Fruit fly (Drosophila melanogaster) whole organism, embryonic: Measurements from ENCODE around the gene CstF50.
A peak's percentile ranks its signal among the peaks of the same experiment; 100 is the strongest.

ENCODE experiments used
- ATbp ChIP-seq: fragments of 200-800 bp; sonication (Bioruptor generic); optimal IDR thresholded peaks from 2 replicates; lab custom pipeline; 2017; ENCODE audit warnings: missing biosample characterization, mild to moderate bottlenecking, missing genetic modification characterization, missing genetic modification reagents
- Asciz ChIP-seq: fragments of 200-800 bp; sonication (Bioruptor generic); optimal IDR thresholded peaks from 2 replicates; lab custom pipeline; 2017; ENCODE audit warnings: missing biosample characterization, mild to moderate bottlenecking, missing genetic modification characterization, missing genetic modification reagents
- CG10366 ChIP-seq: fragments of 200-800 bp; sonication (Bioruptor generic); IDR thresholded peaks from 2 replicates; pipeline ENCODE4 v1.3.6; 2022; ENCODE audit warnings: missing biosample characterization, missing genetic modification characterization
- CG10959 ChIP-seq: fragments of 200-800 bp; sonication (Bioruptor generic); IDR thresholded peaks from 2 replicates; pipeline ENCODE4 v1.3.6; 2022; ENCODE audit warnings: missing biosample characterization, missing genetic modification characterization
- CG10979 ChIP-seq: fragments of 200-800 bp; sonication (Bioruptor generic); optimal IDR thresholded peaks from 2 replicates; lab custom pipeline; 2018; ENCODE audit warnings: missing biosample characterization, mild to moderate bottlenecking, missing genetic modification characterization, moderate library complexity
- CG11456 ChIP-seq: fragments of 200-800 bp; sonication (Bioruptor generic); IDR thresholded peaks from 3 replicates; pipeline ENCODE4 v1.3.6; 2022; ENCODE audit warnings: missing biosample characterization, missing genetic modification characterization
- CG12391 ChIP-seq: fragments of 200-800 bp; sonication (Bioruptor generic); optimal IDR thresholded peaks from 3 replicates; lab custom pipeline; 2018; ENCODE audit warnings: missing biosample characterization, mild to moderate bottlenecking, missing genetic modification characterization, moderate library complexity
- CG13775 ChIP-seq: fragments of 200-800 bp; sonication (Bioruptor generic); optimal IDR thresholded peaks from 3 replicates; lab custom pipeline; 2017; ENCODE audit warnings: missing biosample characterization, mild to moderate bottlenecking, missing genetic modification characterization
- CG14014 ChIP-seq: fragments of 200-800 bp; sonication (Bioruptor generic); IDR thresholded peaks from 2 replicates; pipeline ENCODE4 v1.3.6; 2022; ENCODE audit warnings: missing biosample characterization, missing genetic modification characterization
- CG15696 ChIP-seq: fragments of 200-800 bp; sonication (Bioruptor generic); optimal IDR thresholded peaks from 2 replicates; lab custom pipeline; 2019; ENCODE audit warnings: missing biosample characterization, mild to moderate bottlenecking, missing genetic modification characterization, moderate library complexity
- CG17612 ChIP-seq: fragments of 200-800 bp; sonication (Bioruptor generic); IDR thresholded peaks from 2 replicates; pipeline ENCODE4 v1.3.6; 2022; ENCODE audit warnings: missing biosample characterization, missing genetic modification characterization
- CG17802 ChIP-seq: fragments of 200-800 bp; sonication (Bioruptor generic); optimal IDR thresholded peaks from 2 replicates; lab custom pipeline; 2018; ENCODE audit warnings: missing biosample characterization, mild to moderate bottlenecking, missing genetic modification characterization, moderate library complexity
- CG17912 ChIP-seq: fragments of 200-800 bp; sonication (Bioruptor generic); optimal IDR thresholded peaks from 2 replicates; lab custom pipeline; 2018; ENCODE audit warnings: missing biosample characterization, mild to moderate bottlenecking, missing genetic modification characterization
- CG18476 ChIP-seq: fragments of 200-800 bp; sonication (Bioruptor generic); optimal IDR thresholded peaks from 2 replicates; lab custom pipeline; 2016; ENCODE audit warnings: missing biosample characterization, mild to moderate bottlenecking, missing genetic modification characterization
- CG2116 ChIP-seq: fragments of 200-800 bp; sonication (Bioruptor generic); optimal IDR thresholded peaks from 3 replicates; lab custom pipeline; 2018; ENCODE audit warnings: missing biosample characterization, mild to moderate bottlenecking, missing genetic modification characterization
- CG2129 ChIP-seq: fragments of 200-800 bp; sonication (Bioruptor generic); IDR thresholded peaks from 2 replicates; pipeline ENCODE4 v1.3.6; 2022; ENCODE audit warnings: missing biosample characterization, missing genetic modification characterization; ENCODE audit not compliant: partially characterized antibody
- CG2678 ChIP-seq: fragments of 200-800 bp; sonication (Bioruptor generic); optimal IDR thresholded peaks from 3 replicates; lab custom pipeline; 2019; ENCODE audit warnings: missing biosample characterization, mild to moderate bottlenecking, missing genetic modification characterization, moderate library complexity
- CG3281 ChIP-seq: fragments of 200-800 bp; sonication (Bioruptor generic); optimal IDR thresholded peaks from 3 replicates; lab custom pipeline; 2017; ENCODE audit warnings: missing biosample characterization, mild to moderate bottlenecking, missing genetic modification characterization
- CG4854 ChIP-seq: fragments of 200-800 bp; sonication (Bioruptor generic); optimal IDR thresholded peaks from 2 replicates; lab custom pipeline; 2016; ENCODE audit warnings: missing biosample characterization, missing genetic modification characterization, inconsistent platforms
- CG6791 ChIP-seq: fragments of 200-800 bp; sonication (Bioruptor generic); IDR thresholded peaks from 3 replicates; pipeline ENCODE4 v1.3.6; 2022; ENCODE audit warnings: missing biosample characterization, missing genetic modification characterization; ENCODE audit not compliant: partially characterized antibody
- CG7745 ChIP-seq: fragments of 200-800 bp; sonication (Bioruptor generic); optimal IDR thresholded peaks from 2 replicates; lab custom pipeline; 2018; ENCODE audit warnings: missing biosample characterization, mild to moderate bottlenecking, missing genetic modification characterization, moderate library complexity
- CG8089 ChIP-seq: fragments of 200-800 bp; sonication (Bioruptor generic); optimal IDR thresholded peaks from 3 replicates; lab custom pipeline; 2016; ENCODE audit warnings: missing biosample characterization, missing genetic modification characterization
- CG8388 ChIP-seq: fragments of 200-800 bp; sonication (Bioruptor generic); optimal IDR thresholded peaks from 2 replicates; lab custom pipeline; 2019; ENCODE audit warnings: missing biosample characterization, mild to moderate bottlenecking, missing genetic modification characterization, moderate library complexity
- CG9727 ChIP-seq: fragments of 200-800 bp; sonication (Bioruptor generic); optimal IDR thresholded peaks from 3 replicates; lab custom pipeline; 2017; ENCODE audit warnings: missing biosample characterization, mild to moderate bottlenecking, missing genetic modification characterization
- CoRest ChIP-seq: fragments of 200-800 bp; sonication (Bioruptor generic); optimal IDR thresholded peaks from 3 replicates; lab custom pipeline; 2018; ENCODE audit warnings: missing biosample characterization, mild to moderate bottlenecking, missing genetic modification characterization, moderate library complexity
- CrebB ChIP-seq: fragments of 200-800 bp; sonication (Bioruptor generic); optimal IDR thresholded peaks from 3 replicates; lab custom pipeline; 2018; ENCODE audit warnings: missing biosample characterization, mild to moderate bottlenecking, missing genetic modification characterization
- Oli ChIP-seq: fragments of 200-800 bp; sonication (Bioruptor generic); optimal IDR thresholded peaks from 2 replicates; lab custom pipeline; 2018; ENCODE audit warnings: missing biosample characterization, mild to moderate bottlenecking, missing genetic modification characterization, moderate library complexity
- ac ChIP-seq: fragments of 200-800 bp; sonication (Bioruptor generic); optimal IDR thresholded peaks from 3 replicates; lab custom pipeline; 2017; ENCODE audit warnings: missing biosample characterization, mild to moderate bottlenecking, missing genetic modification characterization
- bcd ChIP-seq: fragments of 200-800 bp; sonication (Bioruptor generic); optimal IDR thresholded peaks from 2 replicates; lab custom pipeline; 2017; ENCODE audit warnings: missing biosample characterization, mild to moderate bottlenecking, missing genetic modification characterization
- cg ChIP-seq: fragments of 200-800 bp; sonication (Bioruptor generic); optimal IDR thresholded peaks from 3 replicates; lab custom pipeline; 2019; ENCODE audit warnings: missing biosample characterization, mild to moderate bottlenecking, missing genetic modification characterization, moderate library complexity
- dmrt99B ChIP-seq: fragments of 200-800 bp; sonication (Bioruptor generic); optimal IDR thresholded peaks from 2 replicates; lab custom pipeline; 2018; ENCODE audit warnings: missing biosample characterization, mild to moderate bottlenecking, missing genetic modification characterization, moderate library complexity
- emc ChIP-seq: fragments of 200-800 bp; sonication (Bioruptor generic); optimal IDR thresholded peaks from 2 replicates; lab custom pipeline; 2016; ENCODE audit warnings: missing biosample characterization, missing genetic modification characterization
- en ChIP-seq: fragments of 200-800 bp; sonication (Bioruptor generic); optimal IDR thresholded peaks from 2 replicates; lab custom pipeline; 2016; ENCODE audit warnings: missing biosample characterization, missing genetic modification characterization
- fd96Cb ChIP-seq: fragments of 200-800 bp; sonication (Bioruptor generic); optimal IDR thresholded peaks from 2 replicates; lab custom pipeline; 2018; ENCODE audit warnings: missing biosample characterization, mild to moderate bottlenecking, missing genetic modification characterization, moderate library complexity
- ftz-f1 ChIP-seq: fragments of 200-800 bp; sonication (Bioruptor generic); optimal IDR thresholded peaks from 2 replicates; lab custom pipeline; 2016; ENCODE audit warnings: missing biosample characterization, missing genetic modification characterization
- jumu ChIP-seq: fragments of 200-800 bp; sonication (Bioruptor generic); optimal IDR thresholded peaks from 3 replicates; lab custom pipeline; 2016; ENCODE audit warnings: missing biosample characterization, missing genetic modification characterization
- lmd ChIP-seq: fragments of 200-800 bp; sonication (Bioruptor generic); IDR thresholded peaks from 2 replicates; pipeline ENCODE4 v1.3.6; 2022; ENCODE audit warnings: missing biosample characterization, missing genetic modification characterization
- lov ChIP-seq, 2 experiments: fragments of 200-800 bp in 1 of 2; fragments of >200 bp in 1 of 2; sonication (Bioruptor generic) in 1 of 2; IDR thresholded peaks in 1 of 2; optimal IDR thresholded peaks in 1 of 2; 2 replicates in 1 of 2; 3 replicates in 1 of 2; pipeline versions ENCODE4 v1.3.6 to Lab custom; 2017 to 2022; ENCODE audit warnings: missing biosample characterization in 1 of 2, missing genetic modification characterization in 1 of 2
- nom ChIP-seq: fragments of 200-800 bp; sonication (Bioruptor generic); optimal IDR thresholded peaks from 2 replicates; lab custom pipeline; 2017; ENCODE audit warnings: missing biosample characterization, missing genetic modification characterization, mild to moderate bottlenecking, moderate library complexity, missing genetic modification reagents
- pfk ChIP-seq: fragments of 200-800 bp; sonication (Bioruptor generic); optimal IDR thresholded peaks from 2 replicates; lab custom pipeline; 2018; ENCODE audit warnings: missing biosample characterization, mild to moderate bottlenecking, missing genetic modification characterization, moderate library complexity
- phol ChIP-seq: fragments of 200-800 bp; sonication (Bioruptor generic); optimal IDR thresholded peaks from 3 replicates; lab custom pipeline; 2018; ENCODE audit warnings: missing biosample characterization, mild to moderate bottlenecking, missing genetic modification characterization, moderate library complexity
- pnt ChIP-seq: fragments of 200-800 bp; sonication (Bioruptor generic); optimal IDR thresholded peaks from 3 replicates; lab custom pipeline; 2016; ENCODE audit warnings: missing biosample characterization, missing genetic modification characterization
- pros ChIP-seq: fragments of 200-800 bp; sonication (Bioruptor generic); optimal IDR thresholded peaks from 3 replicates; lab custom pipeline; 2019; ENCODE audit warnings: missing biosample characterization, mild to moderate bottlenecking, missing genetic modification characterization, moderate library complexity
- rib ChIP-seq: fragments of 200-800 bp; sonication (Bioruptor generic); IDR thresholded peaks from 2 replicates; pipeline ENCODE4 v1.3.6; 2022; ENCODE audit warnings: missing biosample characterization, missing genetic modification characterization
- stc ChIP-seq: fragments of 200-800 bp; sonication (Bioruptor generic); IDR thresholded peaks from 2 replicates; pipeline ENCODE4 v1.3.6; 2022; ENCODE audit warnings: missing biosample characterization, missing genetic modification characterization
- ttk ChIP-seq: fragments of 200-800 bp; sonication (Bioruptor generic); IDR thresholded peaks from 2 replicates; pipeline ENCODE4 v2.1.2; 2022; ENCODE audit warnings: missing biosample characterization, missing genetic modification characterization
- z ChIP-seq: fragments of 200-800 bp; sonication (Bioruptor generic); IDR thresholded peaks from 3 replicates; pipeline ENCODE4 v1.3.6; 2022; ENCODE audit warnings: missing biosample characterization, missing genetic modification characterization

Gene CstF50

DNA sequence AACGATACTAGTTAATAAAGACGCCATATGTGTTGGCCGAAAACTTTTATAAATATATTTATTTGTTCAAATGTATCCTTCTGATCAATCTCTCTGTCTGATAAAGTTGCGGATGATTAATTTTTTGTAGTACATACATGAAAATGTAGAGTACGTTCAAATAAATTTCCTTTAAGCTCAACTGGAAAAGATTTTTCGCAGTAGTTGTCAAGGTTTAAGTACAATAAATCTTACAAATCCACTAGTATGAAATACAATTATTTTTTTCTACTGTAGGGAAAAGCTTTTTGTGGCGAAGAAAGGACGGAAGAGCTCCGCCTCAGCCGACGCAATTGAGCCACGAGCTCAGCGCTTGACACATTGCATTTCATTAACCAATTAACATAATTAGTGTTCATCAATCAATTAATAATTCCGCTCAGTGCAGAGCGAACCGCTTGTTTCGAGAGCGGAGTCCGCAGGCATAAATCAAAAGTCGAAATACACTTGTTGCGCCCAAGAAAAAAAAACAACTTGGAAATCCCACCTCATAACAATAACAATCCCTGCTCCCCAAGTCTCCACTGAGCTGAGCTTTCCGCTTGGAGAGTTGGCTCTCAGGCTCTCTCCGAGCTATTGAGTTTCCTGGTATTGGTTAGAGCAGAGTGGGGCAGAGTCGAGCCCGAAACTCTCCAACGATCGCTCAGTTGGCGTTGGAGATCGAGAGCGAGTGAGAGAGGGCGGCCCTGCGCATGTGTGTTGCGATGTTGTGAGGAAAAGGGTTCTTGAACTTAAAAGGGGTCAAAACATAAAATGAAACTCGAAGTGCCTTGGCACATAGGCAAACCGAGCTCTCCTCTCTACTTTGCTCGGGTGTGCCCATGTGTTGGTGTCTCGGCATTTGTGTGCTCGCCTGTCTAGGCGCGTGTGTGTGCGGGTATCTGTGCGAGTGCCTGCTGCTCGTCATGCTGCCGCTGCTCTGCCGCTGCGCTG lies 47.8 kb downstream of the CstF50 start:
- peak; percentile 7 for TF ChIP-seq pfk (GFP tag; lab: Kevin White, UChicago)
- TF ChIP-seq jumu (GFP tag; lab: Kevin White, UChicago) = no peak
- no peak for TF ChIP-seq Asciz (GFP tag; lab: Kevin White, UChicago)
- peak; percentile 5 for TF ChIP-seq CG8089
- peak; percentile 30 for TF ChIP-seq CG2678 (tag; lab: Kevin White, UChicago)
- TF ChIP-seq bcd (GFP tag; lab: Kevin White, UChicago) = no peak
- TF ChIP-seq Oli (tag; lab: Kevin White, UChicago) = peak; percentile 32
- TF ChIP-seq CG15696 (tag; lab: Kevin White, UChicago) = no peak
- TF ChIP-seq ac = no peak
- TF ChIP-seq lov (optimal IDR thresholded peaks at IDR 0.05; lab: Kevin White, UChicago) = no peak
- TF ChIP-seq lov (GFP tag; IDR thresholded peaks at IDR 0.05; lab: Robert Waterston, UW) = peak; percentile 63; the same call in 1 of the 3 replicates
- TF ChIP-seq CG2129 (GFP tag; lab: Robert Waterston, UW) = no peak
- peak; percentile 16 for TF ChIP-seq CG12391 (tag; lab: Kevin White, UChicago)
- TF ChIP-seq ftz-f1 (GFP tag; lab: Kevin White, UChicago) = peak; percentile 57
- TF ChIP-seq CG10979 = peak; percentile 4
- no peak for TF ChIP-seq CG11456 (GFP tag; lab: Robert Waterston, UW)
- TF ChIP-seq stc (GFP tag; lab: Robert Waterston, UW) = peak; percentile 32; the same call in 1 of the 2 replicates
- no peak for TF ChIP-seq CG4854 (GFP tag; lab: Kevin White, UChicago)
- TF ChIP-seq CrebB (tag; lab: Kevin White, UChicago) = no peak
- TF ChIP-seq lmd (GFP tag; lab: Robert Waterston, UW) = no peak
- TF ChIP-seq phol = peak; percentile 45
- TF ChIP-seq CG2116 = no peak
- TF ChIP-seq CG8388 (GFP tag; lab: Kevin White, UChicago) = no peak
- no peak for TF ChIP-seq pnt (GFP tag; lab: Kevin White, UChicago)
- no peak for TF ChIP-seq rib (GFP tag; lab: Robert Waterston, UW)
- no peak for TF ChIP-seq CG13775 (GFP tag; lab: Kevin White, UChicago)
- peak; percentile 18 for TF ChIP-seq ATbp
- TF ChIP-seq CG17612 (GFP tag; lab: Robert Waterston, UW) = no peak
- no peak for TF ChIP-seq en (GFP tag; lab: Kevin White, UChicago)
- TF ChIP-seq cg (GFP tag; lab: Kevin White, UChicago) = peak; percentile 93
- no peak for TF ChIP-seq CG14014 (GFP tag; lab: Robert Waterston, UW)
- peak; percentile 11 for TF ChIP-seq CoRest (tag; lab: Kevin White, UChicago)
- peak; percentile 50 for TF ChIP-seq nom (GFP tag; lab: Kevin White, UChicago)
- peak; percentile 29 for TF ChIP-seq dmrt99B
- no peak for TF ChIP-seq CG17802 (tag; lab: Kevin White, UChicago)
- peak; percentile 0 for TF ChIP-seq CG3281 (GFP tag; lab: Kevin White, UChicago)
- peak; percentile 54; the same call in 1 of the 2 replicates for TF ChIP-seq ttk (GFP tag; lab: Robert Waterston, UW)
- TF ChIP-seq CG10959 = no peak
- TF ChIP-seq z (GFP tag; lab: Robert Waterston, UW) = peak; percentile 75; the same call in 2 of the 3 replicates
- TF ChIP-seq CG7745 (tag; lab: Kevin White, UChicago) = peak; percentile 16
- TF ChIP-seq CG17912 (GFP tag; lab: Kevin White, UChicago) = no peak
- no peak for TF ChIP-seq emc (GFP tag; lab: Kevin White, UChicago)
- no peak for TF ChIP-seq CG10366 (GFP tag; lab: Robert Waterston, UW)
- TF ChIP-seq fd96Cb = peak; percentile 22
- TF ChIP-seq CG18476 (GFP tag; lab: Kevin White, UChicago) = no peak
- no peak for TF ChIP-seq CG9727 (GFP tag; lab: Kevin White, UChicago)
- peak; percentile 39; the same call in 1 of the 3 replicates for TF ChIP-seq CG6791 (GFP tag; lab: Robert Waterston, UW)
- TF ChIP-seq pros = peak; percentile 66
